Worm (Caenorhabditis elegans) whole organism, L4 larva: ENCODE results near the gene str-57.
A peak's percentile ranks its signal among the peaks of the same experiment; 100 is the strongest.

Experiments used
- Y105C5A.15 ChIP-seq: fragments of 200-800 bp; sonication (Bioruptor generic); IDR thresholded peaks from 2 replicates; pipeline ENCODE4 v1.3.6; 2022; ENCODE audit warnings: missing genetic modification characterization, missing compliant biosample characterization
- mxl-2 ChIP-seq: fragments of 200-800 bp; sonication (Bioruptor generic); conservative IDR thresholded peaks from 2 replicates; pipeline ENCODE4 v1.3.6; 2022; ENCODE audit warnings: missing genetic modification reagents, missing genetic modification characterization, missing compliant biosample characterization
- nhr-11 ChIP-seq: fragments of 150-350 bp; optimal IDR thresholded peaks from 2 replicates; lab custom pipeline; 2014; ENCODE audit warnings: missing biosample characterization, missing genetic modification characterization
- nhr-28 ChIP-seq: fragments of 150-350 bp; optimal IDR thresholded peaks from 2 replicates; lab custom pipeline; 2014; ENCODE audit warnings: missing biosample characterization, missing genetic modification characterization
- nhr-6 ChIP-seq: fragments of 150-350 bp; optimal IDR thresholded peaks from 2 replicates; lab custom pipeline; 2014; ENCODE audit warnings: missing biosample characterization, missing genetic modification characterization
- pqm-1 ChIP-seq: sonication (generic microtip); optimal IDR thresholded peaks from 2 replicates; lab custom pipeline; 2017; ENCODE audit warnings: missing biosample characterization, missing genetic modification characterization

DNA sequence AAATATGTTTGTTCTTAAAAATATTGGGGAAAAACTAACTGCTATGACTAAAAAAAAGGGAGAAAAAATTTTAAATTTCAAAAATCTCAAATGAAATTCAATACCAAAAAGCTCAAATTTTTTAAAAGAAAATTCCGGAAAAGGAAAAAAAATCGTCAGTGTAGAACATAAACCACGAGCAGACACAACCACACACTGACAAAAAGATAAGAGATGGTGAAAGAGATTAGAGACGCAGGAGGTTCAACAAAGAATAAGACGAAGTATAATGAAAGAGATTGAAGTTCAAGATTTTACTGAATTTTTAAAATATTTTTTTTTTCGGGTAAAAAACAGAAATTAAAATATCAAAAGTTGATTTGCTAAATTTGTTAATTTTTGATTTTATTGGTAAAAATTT is 9.6 kb downstream of the str-57 start:
- TF ChIP-seq pqm-1 (tag; lab: Kevin White, UChicago) (peak; percentile 59), mxl-2 (GFP tag; lab: Robert Waterston, UW) (no peak), nhr-6 (tag; lab: Kevin White, UChicago) (no peak), nhr-28 (tag; lab: Kevin White, UChicago) (peak; percentile 81), nhr-11 (tag; lab: Kevin White, UChicago) (no peak), Y105C5A.15 (no peak)
